Worm (Caenorhabditis elegans): Measurements from ENCODE around the gene F18E3.13.

DNA sequence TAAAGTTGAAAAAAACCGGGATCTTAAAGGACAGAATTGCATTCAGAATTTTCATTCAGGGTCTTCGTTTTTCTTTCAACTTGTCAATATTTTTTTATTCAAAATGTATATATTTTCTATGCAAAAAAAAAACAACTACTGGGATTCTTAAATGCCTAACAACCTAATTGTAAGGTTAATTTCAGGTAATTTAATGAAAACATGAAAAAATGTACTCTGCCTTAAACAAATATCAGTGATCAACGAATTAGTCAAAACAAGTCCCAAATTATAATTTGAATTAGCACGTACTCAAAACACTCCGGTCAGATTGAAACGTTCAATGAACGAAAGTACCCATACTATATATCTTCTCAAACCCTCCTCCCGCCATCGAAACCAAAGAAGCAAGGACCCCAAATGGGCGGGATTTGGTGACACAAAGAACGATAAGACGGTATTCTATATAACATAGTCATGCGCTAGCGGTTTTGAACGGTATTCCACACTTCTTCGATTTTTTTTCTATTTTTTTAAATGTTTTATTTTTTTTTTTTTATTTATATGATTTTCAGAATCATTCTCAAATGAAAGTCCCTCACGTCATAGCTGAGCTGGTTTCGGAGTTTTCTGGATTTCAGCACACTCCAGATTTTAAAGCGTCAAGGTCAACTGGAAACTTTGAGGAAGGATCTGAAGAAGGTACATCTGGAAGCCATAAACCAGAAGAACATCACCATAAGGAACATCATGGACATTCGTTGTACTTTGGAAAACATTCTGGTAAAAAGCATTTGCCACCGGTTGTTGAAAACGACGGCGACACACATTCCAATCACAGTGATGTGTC is 19.6 kb downstream of the F18E3.13 start, which contains the start of the genes ddo-2 and F25E5.8:
- TF ChIP-seq hnd-1 (tag; optimal IDR thresholded peaks at IDR 0.05), result no peak
- TF ChIP-seq tra-4 (tag; optimal IDR thresholded peaks at IDR 0.05), result no peak
- TF ChIP-seq aly-1 (tag; optimal IDR thresholded peaks at IDR 0.05), result no peak
- TF ChIP-seq ama-1 (optimal IDR thresholded peaks at IDR 0.05), result no peak
- no peak for TF ChIP-seq scrt-1 (GFP tag; IDR thresholded peaks at IDR 0.05)
- no peak for TF ChIP-seq tbx-11 (GFP tag; IDR thresholded peaks at IDR 0.05)
- TF ChIP-seq sea-1 (GFP tag; conservative IDR thresholded peaks at IDR 0.05), result no peak
- no peak for TF ChIP-seq hmbx-1 (tag; optimal IDR thresholded peaks at IDR 0.05)
- TF ChIP-seq F13C5.2 (tag; optimal IDR thresholded peaks at IDR 0.05), result no peak
- TF ChIP-seq ceh-13 (GFP tag; optimal IDR thresholded peaks at IDR 0.05), result no peak
